Fruit fly (Drosophila melanogaster): ENCODE measurements around the gene CG6511.
A peak's percentile ranks its signal among the peaks of the same experiment; 100 is the strongest.

Gene CG6511

dm6 chr3L:8763037-8763454 lies 41.9 kb downstream of the CG6511 start:
- TF ChIP-seq foxo (GFP tag; optimal IDR thresholded peaks at IDR 0.05) (peak in 1 of 2 experiments; percentile 41), psq (GFP tag; optimal IDR thresholded peaks at IDR 0.05) (peak; percentile 10), OdsH (GFP tag; optimal IDR thresholded peaks at IDR 0.05) (peak; percentile 15), rgr (GFP tag; optimal IDR thresholded peaks at IDR 0.05) (peak; percentile 60), Myc (optimal IDR thresholded peaks at IDR 0.05) (no peak), CG32264 (GFP tag; optimal IDR thresholded peaks at IDR 0.05) (no peak), h (GFP tag; optimal IDR thresholded peaks at IDR 0.05) (peak; percentile 68), dsf (GFP tag; optimal IDR thresholded peaks at IDR 0.05; ENCODE audit: borderline replicate concordance) (no peak), ey (GFP tag; optimal IDR thresholded peaks at IDR 0.05) (peak; percentile 61), sage (GFP tag; optimal IDR thresholded peaks at IDR 0.05) (no peak), fru (GFP tag; optimal IDR thresholded peaks at IDR 0.05) (peak; percentile 53), br (GFP tag; optimal IDR thresholded peaks at IDR 0.05) (peak; percentile 36)

dm6 chr3L:8763794-8764193 lies 42.7 kb downstream of the CG6511 start:
- TF ChIP-seq dmrt93B (GFP tag; optimal IDR thresholded peaks at IDR 0.05) (no peak), dsf (GFP tag; optimal IDR thresholded peaks at IDR 0.05; ENCODE audit: borderline replicate concordance) (no peak), CG9705 (GFP tag; optimal IDR thresholded peaks at IDR 0.05) (no peak), brk (GFP tag; optimal IDR thresholded peaks at IDR 0.05) (no peak), woc (GFP tag; optimal IDR thresholded peaks at IDR 0.05) (no peak), tai (GFP tag; optimal IDR thresholded peaks at IDR 0.05) (no peak), OdsH (GFP tag; optimal IDR thresholded peaks at IDR 0.05) (no peak), CG32264 (GFP tag; optimal IDR thresholded peaks at IDR 0.05) (no peak), psq (GFP tag; optimal IDR thresholded peaks at IDR 0.05) (no peak), Abd-B (GFP tag; optimal IDR thresholded peaks at IDR 0.05) (no peak), pan (optimal IDR thresholded peaks at IDR 0.05) (peak; percentile 42), usp (GFP tag; optimal IDR thresholded peaks at IDR 0.05) (no peak), rgr (GFP tag; optimal IDR thresholded peaks at IDR 0.05) (no peak), HLH106 (tag; optimal IDR thresholded peaks at IDR 0.05) (peak; percentile 17), Jra (GFP tag; optimal IDR thresholded peaks at IDR 0.05) (no peak), ey (GFP tag; optimal IDR thresholded peaks at IDR 0.05) (peak; percentile 29), h (GFP tag; optimal IDR thresholded peaks at IDR 0.05) (no peak), N (GFP tag; optimal IDR thresholded peaks at IDR 0.05) (no peak), Hnf4 (GFP tag; optimal IDR thresholded peaks at IDR 0.05) (no peak), GATAd (GFP tag; optimal IDR thresholded peaks at IDR 0.05) (no peak), Dif (GFP tag; optimal IDR thresholded peaks at IDR 0.05; ENCODE audit: partially characterized antibody) (no peak)

dm6 chr3L:8765493-8765892 lies 44.4 kb downstream of the CG6511 start:
- TF ChIP-seq Mio (GFP tag; optimal IDR thresholded peaks at IDR 0.05) (no peak), h (GFP tag; optimal IDR thresholded peaks at IDR 0.05) (no peak), Hnf4 (GFP tag; optimal IDR thresholded peaks at IDR 0.05) (no peak), pan (optimal IDR thresholded peaks at IDR 0.05) (no peak), CG9705 (GFP tag; optimal IDR thresholded peaks at IDR 0.05) (no peak), CrebA (GFP tag; optimal IDR thresholded peaks at IDR 0.05; ENCODE audit: borderline replicate concordance) (no peak), Hr78 (GFP tag; optimal IDR thresholded peaks at IDR 0.05) (no peak)

dm6 chr3L:8765969-8766538 lies 44.9 kb downstream of the CG6511 start:
- TF ChIP-seq HLH106 (tag; optimal IDR thresholded peaks at IDR 0.05) (peak; percentile 98), sage (GFP tag; optimal IDR thresholded peaks at IDR 0.05) (peak; percentile 93), pan (optimal IDR thresholded peaks at IDR 0.05) (no peak), tai (GFP tag; optimal IDR thresholded peaks at IDR 0.05) (peak; percentile 94), brk (GFP tag; optimal IDR thresholded peaks at IDR 0.05) (peak; percentile 94), h (GFP tag; optimal IDR thresholded peaks at IDR 0.05) (peak; percentile 98), OdsH (GFP tag; optimal IDR thresholded peaks at IDR 0.05) (peak; percentile 98), CrebA (GFP tag; optimal IDR thresholded peaks at IDR 0.05; ENCODE audit: borderline replicate concordance) (peak; percentile 70), Myc (optimal IDR thresholded peaks at IDR 0.05) (no peak), foxo (GFP tag; optimal IDR thresholded peaks at IDR 0.05) (peak; percentile 86 to 97), dl (GFP tag; optimal IDR thresholded peaks at IDR 0.05; ENCODE audit: insufficient read depth in 1 of 2, partially characterized antibody in 2 of 2) (peak; percentile 9 to 73), lola (GFP tag; optimal IDR thresholded peaks at IDR 0.05) (no peak), dsf (GFP tag; optimal IDR thresholded peaks at IDR 0.05; ENCODE audit: borderline replicate concordance) (peak; percentile 82), usp (GFP tag; optimal IDR thresholded peaks at IDR 0.05) (no peak), Sp1 (GFP tag; optimal IDR thresholded peaks at IDR 0.05) (peak; percentile 98), Abd-B (GFP tag; optimal IDR thresholded peaks at IDR 0.05) (no peak), dmrt93B (GFP tag; optimal IDR thresholded peaks at IDR 0.05) (peak; percentile 98), fru (GFP tag; optimal IDR thresholded peaks at IDR 0.05) (peak; percentile 98), N (GFP tag; optimal IDR thresholded peaks at IDR 0.05) (no peak), GATAd (GFP tag; optimal IDR thresholded peaks at IDR 0.05) (peak; percentile 68), ey (GFP tag; optimal IDR thresholded peaks at IDR 0.05) (peak; percentile 98), Dfd (GFP tag; optimal IDR thresholded peaks at IDR 0.05) (no peak), Rel (GFP tag; optimal IDR thresholded peaks at IDR 0.05) (peak; percentile 86), Rel (tag; optimal IDR thresholded peaks at IDR 0.05) (peak; percentile 78), Hr78 (GFP tag; optimal IDR thresholded peaks at IDR 0.05) (no peak), rgr (GFP tag; optimal IDR thresholded peaks at IDR 0.05) (peak; percentile 97), CG9705 (GFP tag; optimal IDR thresholded peaks at IDR 0.05) (peak; percentile 98), Hr83 (GFP tag; optimal IDR thresholded peaks at IDR 0.05; ENCODE audit: poor library complexity, severe bottlenecking) (peak; percentile 76), Mio (GFP tag; optimal IDR thresholded peaks at IDR 0.05) (peak; percentile 84), br (GFP tag; optimal IDR thresholded peaks at IDR 0.05) (peak; percentile 97), psq (GFP tag; optimal IDR thresholded peaks at IDR 0.05) (peak; percentile 96), jim (GFP tag; optimal IDR thresholded peaks at IDR 0.05) (no peak), CG32264 (GFP tag; optimal IDR thresholded peaks at IDR 0.05) (peak; percentile 87), Vsx2 (GFP tag; optimal IDR thresholded peaks at IDR 0.05; ENCODE audit: partially characterized antibody) (peak; percentile 87), Dif (GFP tag; optimal IDR thresholded peaks at IDR 0.05; ENCODE audit: partially characterized antibody) (peak; percentile 41), Hnf4 (GFP tag; optimal IDR thresholded peaks at IDR 0.05) (peak; percentile 93)
